Worm (Caenorhabditis elegans) whole organism, young adult: ENCODE data around the gene Y46H3D.8.

Experiments
- D2030.7 ChIP-seq: fragments of 200-800 bp; sonication (Bioruptor generic); IDR thresholded peaks from 2 replicates; pipeline ENCODE4 v1.3.6; 2022; ENCODE audit warnings: missing genetic modification reagents, missing genetic modification characterization, missing compliant biosample characterization
- F23B12.7 ChIP-seq: sonication (generic microtip); optimal IDR thresholded peaks from 2 replicates; lab custom pipeline; 2017; ENCODE audit warnings: missing genetic modification characterization, mild to moderate bottlenecking, missing compliant biosample characterization, antibody characterized with exemption, moderate library complexity; ENCODE audit not compliant: insufficient read depth
- F39B2.1 ChIP-seq: fragments of 200-800 bp; sonication (Bioruptor generic); IDR thresholded peaks from 2 replicates; pipeline ENCODE4 v1.3.6; 2022; ENCODE audit warnings: missing genetic modification reagents, missing genetic modification characterization, missing compliant biosample characterization
- K12H6.12 ChIP-seq: fragments of 200-800 bp; sonication (Bioruptor generic); optimal IDR thresholded peaks from 2 replicates; lab custom pipeline; 2018; ENCODE audit warnings: mild to moderate bottlenecking, missing genetic modification characterization, missing compliant biosample characterization
- Y53F4B.3 ChIP-seq: fragments of 200-800 bp; sonication (Bioruptor generic); IDR thresholded peaks from 2 replicates; pipeline ENCODE4 v1.3.6; 2022; ENCODE audit warnings: missing genetic modification reagents, missing genetic modification characterization, missing compliant biosample characterization
- Y53G8AR.9 ChIP-seq: fragments of 200-800 bp; sonication (Bioruptor generic); conservative IDR thresholded peaks from 2 replicates; pipeline ENCODE4 v1.3.6; 2022; ENCODE audit warnings: missing genetic modification reagents, missing genetic modification characterization, missing compliant biosample characterization
- Y56A3A.18 ChIP-seq: fragments of 200-800 bp; sonication (Bioruptor generic); IDR thresholded peaks from 2 replicates; pipeline ENCODE4 v1.3.6; 2022; ENCODE audit warnings: missing genetic modification reagents, missing genetic modification characterization, missing compliant biosample characterization
- Y67H2A.10 ChIP-seq: fragments of 200-800 bp; sonication (Bioruptor generic); conservative IDR thresholded peaks from 2 replicates; pipeline ENCODE4 v1.3.6; 2022; ENCODE audit warnings: missing genetic modification reagents, missing genetic modification characterization, missing compliant biosample characterization
- Y79H2A.3 ChIP-seq: fragments of 200-800 bp; sonication (Bioruptor generic); conservative IDR thresholded peaks from 2 replicates; pipeline ENCODE4 v1.3.6; 2022; ENCODE audit warnings: missing genetic modification reagents, missing genetic modification characterization, missing compliant biosample characterization
- Y95B8A.8 ChIP-seq: fragments of 200-800 bp; sonication (Bioruptor generic); IDR thresholded peaks from 2 replicates; pipeline ENCODE4 v1.3.6; 2022; ENCODE audit warnings: missing genetic modification reagents, missing genetic modification characterization, missing compliant biosample characterization
- ZK185.1 ChIP-seq: sonication (generic microtip); optimal IDR thresholded peaks from 2 replicates; lab custom pipeline; 2016; ENCODE audit warnings: mild to moderate bottlenecking, missing genetic modification characterization, missing compliant biosample characterization; ENCODE audit not compliant: poor library complexity, severe bottlenecking
- akir-1 ChIP-seq: fragments of 200-800 bp; sonication (Bioruptor generic); optimal IDR thresholded peaks from 2 replicates; lab custom pipeline; 2018; ENCODE audit warnings: mild to moderate bottlenecking, missing genetic modification characterization, moderate library complexity, missing compliant biosample characterization
- aptf-3 ChIP-seq: fragments of 200-800 bp; sonication (Bioruptor generic); IDR thresholded peaks from 2 replicates; pipeline ENCODE4 v1.3.6; 2022; ENCODE audit warnings: missing genetic modification characterization, missing compliant biosample characterization
- athp-1 ChIP-seq: sonication (generic microtip); optimal IDR thresholded peaks from 2 replicates; lab custom pipeline; 2017; ENCODE audit warnings: mild to moderate bottlenecking, missing genetic modification characterization, missing compliant biosample characterization
- attf-6 ChIP-seq: fragments of 200-800 bp; sonication (Bioruptor generic); IDR thresholded peaks from 2 replicates; pipeline ENCODE4 v1.3.6; 2022; ENCODE audit warnings: missing genetic modification reagents, missing genetic modification characterization, missing compliant biosample characterization
- bed-1 ChIP-seq: fragments of 200-800 bp; sonication (Bioruptor generic); IDR thresholded peaks from 2 replicates; pipeline ENCODE4 v1.3.6; 2022; ENCODE audit warnings: missing genetic modification reagents, missing genetic modification characterization, missing compliant biosample characterization
- ccch-3 ChIP-seq: fragments of 200-800 bp; sonication (Bioruptor generic); optimal IDR thresholded peaks from 2 replicates; lab custom pipeline; 2018; ENCODE audit warnings: mild to moderate bottlenecking, missing genetic modification characterization, missing compliant biosample characterization
- ceh-27 ChIP-seq: fragments of 200-800 bp; sonication (Bioruptor generic); optimal IDR thresholded peaks from 2 replicates; lab custom pipeline; 2018; ENCODE audit warnings: mild to moderate bottlenecking, missing genetic modification characterization, moderate library complexity, missing compliant biosample characterization
- ceh-79 ChIP-seq: sonication (generic microtip); optimal IDR thresholded peaks from 2 replicates; lab custom pipeline; 2017; ENCODE audit warnings: mild to moderate bottlenecking, missing genetic modification characterization, missing compliant biosample characterization
- dpff-1 ChIP-seq: sonication (generic microtip); optimal IDR thresholded peaks from 2 replicates; lab custom pipeline; 2017; ENCODE audit warnings: mild to moderate bottlenecking, missing genetic modification characterization, missing compliant biosample characterization
- egl-18 ChIP-seq: fragments of 200-800 bp; sonication (Bioruptor generic); IDR thresholded peaks from 2 replicates; pipeline ENCODE4 v1.3.6; 2022; ENCODE audit warnings: missing genetic modification reagents, missing genetic modification characterization, missing compliant biosample characterization
- ets-4 ChIP-seq: fragments of 200-800 bp; sonication (Bioruptor generic); optimal IDR thresholded peaks from 2 replicates; lab custom pipeline; 2018; ENCODE audit warnings: mild to moderate bottlenecking, missing genetic modification characterization, missing compliant biosample characterization
- gei-17 ChIP-seq: fragments of 200-800 bp; sonication (Bioruptor generic); optimal IDR thresholded peaks from 2 replicates; lab custom pipeline; 2018; ENCODE audit warnings: mild to moderate bottlenecking, missing genetic modification characterization, missing compliant biosample characterization
- him-1 ChIP-seq: sonication (generic microtip); optimal IDR thresholded peaks from 2 replicates; lab custom pipeline; 2016; ENCODE audit warnings: missing genotype, missing genetic modification reagents, missing genetic modification characterization, missing compliant biosample characterization
- hlh-26 ChIP-seq: fragments of 200-800 bp; sonication (Bioruptor generic); conservative IDR thresholded peaks from 2 replicates; pipeline ENCODE4 v1.3.6; 2022; ENCODE audit warnings: missing genetic modification reagents, missing genetic modification characterization, missing compliant biosample characterization
- lin-54 ChIP-seq: fragments of 200-800 bp; sonication (Bioruptor generic); optimal IDR thresholded peaks from 2 replicates; lab custom pipeline; 2018; ENCODE audit warnings: mild to moderate bottlenecking, missing genetic modification characterization, missing compliant biosample characterization
- lsl-1 ChIP-seq: fragments of 200-800 bp; sonication (Bioruptor generic); optimal IDR thresholded peaks from 2 replicates; lab custom pipeline; 2018; ENCODE audit warnings: mild to moderate bottlenecking, missing genetic modification characterization, moderate library complexity, missing compliant biosample characterization
- madf-8 ChIP-seq: fragments of 200-800 bp; sonication (Bioruptor generic); conservative IDR thresholded peaks from 2 replicates; pipeline ENCODE4 v1.3.6; 2022; ENCODE audit warnings: missing genetic modification reagents, missing genetic modification characterization, missing compliant biosample characterization
- mel-28 ChIP-seq: sonication (generic microtip); optimal IDR thresholded peaks from 2 replicates; lab custom pipeline; 2016; ENCODE audit warnings: borderline replicate concordance, mild to moderate bottlenecking, missing genetic modification characterization, missing compliant biosample characterization
- mxl-1 ChIP-seq: sonication (generic microtip); optimal IDR thresholded peaks from 2 replicates; lab custom pipeline; 2016; ENCODE audit warnings: missing genetic modification characterization, missing compliant biosample characterization
- nfya-2 ChIP-seq: fragments of 200-800 bp; sonication (Bioruptor generic); IDR thresholded peaks from 2 replicates; pipeline ENCODE4 v1.3.6; 2022; ENCODE audit warnings: missing genetic modification reagents, missing genetic modification characterization, missing compliant biosample characterization
- nhr-120 ChIP-seq: fragments of 200-800 bp; sonication (Bioruptor generic); IDR thresholded peaks from 2 replicates; pipeline ENCODE4 v1.3.6; 2022; ENCODE audit warnings: missing genetic modification characterization, missing compliant biosample characterization
- nhr-80 ChIP-seq: sonication (generic microtip); optimal IDR thresholded peaks from 2 replicates; lab custom pipeline; 2016; ENCODE audit warnings: missing genetic modification characterization, missing compliant biosample characterization
- nhr-90 ChIP-seq: sonication (generic microtip); optimal IDR thresholded peaks from 2 replicates; lab custom pipeline; 2016; ENCODE audit warnings: missing genotype, mild to moderate bottlenecking, missing genetic modification characterization, missing compliant biosample characterization
- pbrm-1 ChIP-seq: fragments of 200-800 bp; sonication (Bioruptor generic); IDR thresholded peaks from 2 replicates; pipeline ENCODE4 v1.3.6; 2022; ENCODE audit warnings: missing genetic modification reagents, missing genetic modification characterization, missing compliant biosample characterization
- rec-8 ChIP-seq, 2 experiments: sonication (generic microtip); optimal IDR thresholded peaks; 2 replicates each; lab custom pipeline; 2016; ENCODE audit warnings: mild to moderate bottlenecking in 2 of 2, missing genetic modification characterization in 2 of 2, missing genetic modification reagents in 2 of 2, missing genotype in 2 of 2, missing biosample characterization in 1 of 2, missing compliant biosample characterization in 1 of 2, moderate library complexity in 1 of 2
- sdz-38 ChIP-seq: sonication (generic microtip); optimal IDR thresholded peaks from 2 replicates; lab custom pipeline; 2016; ENCODE audit warnings: missing genotype, missing genetic modification characterization, missing compliant biosample characterization
- snpc-1.3 ChIP-seq: sonication (generic microtip); optimal IDR thresholded peaks from 2 replicates; lab custom pipeline; 2017; ENCODE audit warnings: missing genetic modification characterization, mild to moderate bottlenecking, missing compliant biosample characterization, antibody characterized with exemption, moderate library complexity, missing genotype, missing genetic modification reagents; ENCODE audit not compliant: insufficient read depth
- snpc-4 ChIP-seq, 5 experiments: fragments of 150-350 bp in 1 of 5; sonication (generic microtip) in 4 of 5; optimal IDR thresholded peaks; 2 replicates each; lab custom pipeline; 2014 to 2018; ENCODE audit warnings: missing genetic modification characterization in 5 of 5, missing biosample characterization in 3 of 5, antibody characterized with exemption in 2 of 5, mild to moderate bottlenecking in 2 of 5, missing compliant biosample characterization in 2 of 5, missing genotype in 2 of 5, moderate library complexity in 2 of 5, missing genetic modification reagents in 1 of 5
- tlf-1 ChIP-seq: fragments of 200-800 bp; sonication (Bioruptor generic); optimal IDR thresholded peaks from 2 replicates; lab custom pipeline; 2018; ENCODE audit warnings: mild to moderate bottlenecking, missing genetic modification characterization, missing compliant biosample characterization
- zfh-2 ChIP-seq: fragments of 200-800 bp; sonication (Bioruptor generic); conservative IDR thresholded peaks from 2 replicates; pipeline ENCODE4 v1.3.6; 2022; ENCODE audit warnings: missing genetic modification reagents, missing genetic modification characterization, missing compliant biosample characterization
- ztf-3 ChIP-seq: fragments of 200-800 bp; sonication (Bioruptor generic); optimal IDR thresholded peaks from 2 replicates; lab custom pipeline; 2018; ENCODE audit warnings: mild to moderate bottlenecking, missing genetic modification characterization, missing compliant biosample characterization

Gene Y46H3D.8

DNA sequence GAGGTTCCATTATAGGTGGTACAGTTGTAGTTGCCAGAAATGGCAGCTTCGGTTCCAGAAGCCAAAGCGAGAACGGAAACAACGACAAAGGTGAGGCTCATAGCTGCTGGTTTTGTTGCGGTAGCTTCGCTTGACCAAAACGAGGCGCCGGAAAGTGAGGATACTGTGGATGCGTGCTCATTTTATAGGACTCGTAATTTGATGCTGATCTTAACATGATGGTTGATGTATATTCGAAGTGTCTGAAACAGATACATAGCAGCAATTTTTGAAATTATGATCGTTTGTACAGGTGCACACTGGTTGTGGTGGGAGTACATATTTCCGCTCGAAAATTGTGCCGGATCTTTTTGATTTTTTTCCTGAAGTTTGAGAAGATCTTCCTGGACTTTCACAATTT is at the start of gene Y46H3D.8:
Y46H3D.8 (minus strand) TSS at position 101 of the 400 bp plus-strand sequence.
- TF ChIP-seq akir-1 (GFP tag; lab: Kevin White, UChicago) = no peak
- no peak for TF ChIP-seq Y95B8A.8 (GFP tag; lab: Robert Waterston, UW)
- no peak for TF ChIP-seq hlh-26
- TF ChIP-seq him-1 = no peak
- TF ChIP-seq athp-1 (tag; lab: Kevin White, UChicago) = no peak
- TF ChIP-seq gei-17 (GFP tag; lab: Kevin White, UChicago) = no peak
- no peak for TF ChIP-seq Y79H2A.3
- no peak for TF ChIP-seq dpff-1
- TF ChIP-seq ccch-3 (GFP tag; lab: Kevin White, UChicago) = no peak
- no peak for TF ChIP-seq lsl-1 (GFP tag; lab: Kevin White, UChicago)
- TF ChIP-seq tlf-1 = no peak
- TF ChIP-seq nhr-90 (tag; lab: Kevin White, UChicago) = no peak
- no peak for TF ChIP-seq D2030.7 (GFP tag; lab: Robert Waterston, UW)
- TF ChIP-seq nhr-80 = no peak
- TF ChIP-seq snpc-1.3 (tag; lab: Kevin White, UChicago) = no peak
- TF ChIP-seq, all 124 proteins: peak for 0

ce11 chrV:1680770-1681169 is 49.7 kb upstream of the Y46H3D.8 start, which contains the start of gene srw-91:
TSS of gene srw-91 (minus strand) at chrV:1680870.
- TF ChIP-seq nhr-80 (no peak), aptf-3 (no peak), F23B12.7 (tag; lab: Kevin White, UChicago) (no peak), egl-18 (GFP tag; lab: Robert Waterston, UW) (no peak), him-1 (no peak), ZK185.1 (tag; lab: Kevin White, UChicago) (no peak), mxl-1 (no peak), bed-1 (GFP tag; lab: Robert Waterston, UW) (no peak), ztf-3 (GFP tag; lab: Kevin White, UChicago) (no peak), ets-4 (GFP tag; lab: Kevin White, UChicago) (no peak), mel-28 (tag; lab: Kevin White, UChicago) (no peak)

ce11 chrV:1678228-1678627 is 47.2 kb upstream of the Y46H3D.8 start, which contains the start of gene srw-98:
TSS of gene srw-98 (minus strand) at chrV:1678328.
- TF ChIP-seq madf-8 (GFP tag; lab: Robert Waterston, UW) = no peak
- no peak for TF ChIP-seq lin-54
- no peak for TF ChIP-seq F39B2.1 (GFP tag; lab: Robert Waterston, UW)
- TF ChIP-seq, all 124 proteins: peak for 0

- TF ChIP-seq nhr-120 (GFP tag; lab: Robert Waterston, UW) (no peak), ceh-79 (tag; lab: Kevin White, UChicago) (no peak)
These were observed 37.2 kb upstream of the Y46H3D.8 start, which contains the start of gene irld-42 for ce11 chrV:1668216-1668615. TSS of gene irld-42 (plus strand) at chrV:1668516.

ce11 chrV:1666904-1667303 is 35.9 kb upstream of the Y46H3D.8 start, which contains the start of gene K04F1.8:
TSS of gene K04F1.8 (plus strand) at chrV:1667204.
- TF ChIP-seq Y53G8AR.9 (GFP tag; lab: Robert Waterston, UW) = no peak
- no peak for TF ChIP-seq pbrm-1 (GFP tag; lab: Robert Waterston, UW)
- no peak for TF ChIP-seq zfh-2
- no peak for TF ChIP-seq Y53F4B.3 (GFP tag; lab: Robert Waterston, UW)
- no peak for TF ChIP-seq ZK185.1 (tag; lab: Kevin White, UChicago)
- no peak for TF ChIP-seq lsl-1 (GFP tag; lab: Kevin White, UChicago)
- no peak for TF ChIP-seq attf-6 (GFP tag; lab: Robert Waterston, UW)
- no peak for TF ChIP-seq Y56A3A.18 (GFP tag; lab: Robert Waterston, UW)
- no peak for TF ChIP-seq ceh-27 (GFP tag; lab: Kevin White, UChicago)
- TF ChIP-seq Y67H2A.10 (GFP tag; lab: Robert Waterston, UW) = no peak
- no peak for TF ChIP-seq K12H6.12 (tag; lab: Kevin White, UChicago)
- TF ChIP-seq lin-54 = no peak
- no peak for TF ChIP-seq ets-4 (GFP tag; lab: Kevin White, UChicago)
- no peak for TF ChIP-seq nfya-2 (GFP tag; lab: Robert Waterston, UW)
- no peak for TF ChIP-seq snpc-4 (GFP tag; optimal IDR thresholded peaks at IDR 0.05; lab: Kevin White, UChicago)
- no peak for TF ChIP-seq snpc-4 (tag; optimal IDR thresholded peaks at IDR 0.05; lab: Kevin White, UChicago)
- TF ChIP-seq sdz-38 (tag; lab: Kevin White, UChicago) = no peak
- no peak for TF ChIP-seq rec-8 (tag; optimal IDR thresholded peaks at IDR 0.05; lab: Kevin White, UChicago)
